Worm (Caenorhabditis elegans) whole organism, late embryonic: ENCODE data around the gene H12I19.115.

Source experiments
- K09A11.1 ChIP-seq: sonication (generic microtip); optimal IDR thresholded peaks from 2 replicates; lab custom pipeline; 2017; ENCODE audit warnings: antibody characterized with exemption, mild to moderate bottlenecking, missing genetic modification characterization, missing compliant biosample characterization; ENCODE audit not compliant: insufficient read depth
- ahr-1 ChIP-seq: sonication (generic microtip); optimal IDR thresholded peaks from 2 replicates; lab custom pipeline; 2016; ENCODE audit warnings: missing genetic modification characterization, missing compliant biosample characterization
- ama-1 ChIP-seq: fragments of 150-350 bp; optimal IDR thresholded peaks from 2 replicates; lab custom pipeline; 2014
- ceh-19 ChIP-seq: fragments of 200-800 bp; sonication (Bioruptor generic); optimal IDR thresholded peaks from 2 replicates; lab custom pipeline; 2018; ENCODE audit warnings: mild to moderate bottlenecking, missing genetic modification characterization, missing compliant biosample characterization
- ceh-22 ChIP-seq: sonication (generic microtip); optimal IDR thresholded peaks from 2 replicates; lab custom pipeline; 2017; ENCODE audit warnings: missing biosample characterization, missing genetic modification characterization
- ceh-31 ChIP-seq: sonication (generic microtip); optimal IDR thresholded peaks from 2 replicates; lab custom pipeline; 2016; ENCODE audit warnings: missing genetic modification characterization, missing compliant biosample characterization
- ceh-45 ChIP-seq: fragments of 200-800 bp; sonication (Bioruptor generic); IDR thresholded peaks from 2 replicates; pipeline ENCODE4 v1.3.6; 2022; ENCODE audit warnings: missing genetic modification reagents, missing genetic modification characterization, missing compliant biosample characterization
- ceh-6 ChIP-seq: fragments of 200-800 bp; sonication (Bioruptor generic); optimal IDR thresholded peaks from 2 replicates; lab custom pipeline; 2018; ENCODE audit warnings: mild to moderate bottlenecking, missing genetic modification characterization, missing compliant biosample characterization
- dmd-4 ChIP-seq: sonication (generic microtip); optimal IDR thresholded peaks from 2 replicates; lab custom pipeline; 2016; ENCODE audit warnings: borderline replicate concordance, missing genetic modification characterization, missing compliant biosample characterization
- ets-4 ChIP-seq: sonication (generic microtip); optimal IDR thresholded peaks from 2 replicates; lab custom pipeline; 2016; ENCODE audit warnings: missing genetic modification characterization, missing compliant biosample characterization
- eyg-1 ChIP-seq: sonication (generic microtip); optimal IDR thresholded peaks from 2 replicates; lab custom pipeline; 2016; ENCODE audit warnings: missing genotype, missing genetic modification characterization, missing compliant biosample characterization
- fkh-6 ChIP-seq: sonication (generic microtip); optimal IDR thresholded peaks from 2 replicates; lab custom pipeline; 2016; ENCODE audit warnings: missing genetic modification characterization, missing compliant biosample characterization
- hlh-30 ChIP-seq: sonication (generic microtip); optimal IDR thresholded peaks from 2 replicates; lab custom pipeline; 2017; ENCODE audit warnings: antibody characterized with exemption, missing genetic modification characterization, missing compliant biosample characterization; ENCODE audit not compliant: insufficient read depth
- hlh-8 ChIP-seq: sonication (generic microtip); optimal IDR thresholded peaks from 2 replicates; lab custom pipeline; 2016; ENCODE audit warnings: missing genotype, missing genetic modification characterization, missing compliant biosample characterization
- lim-6 ChIP-seq: sonication (generic microtip); optimal IDR thresholded peaks from 2 replicates; lab custom pipeline; 2016; ENCODE audit warnings: missing genetic modification characterization, missing compliant biosample characterization
- madf-2 ChIP-seq: sonication (generic microtip); optimal IDR thresholded peaks from 2 replicates; lab custom pipeline; 2017; ENCODE audit warnings: missing genetic modification characterization, missing compliant biosample characterization
- nfya-1 ChIP-seq: sonication (generic microtip); optimal IDR thresholded peaks from 2 replicates; lab custom pipeline; 2017; ENCODE audit warnings: missing genetic modification characterization, mild to moderate bottlenecking, missing compliant biosample characterization, antibody characterized with exemption, moderate library complexity
- nhr-232 ChIP-seq: sonication (generic microtip); optimal IDR thresholded peaks from 2 replicates; lab custom pipeline; 2016; ENCODE audit warnings: missing genetic modification characterization, missing compliant biosample characterization
- npax-4 ChIP-seq: sonication (generic microtip); optimal IDR thresholded peaks from 2 replicates; lab custom pipeline; 2016; ENCODE audit warnings: missing genetic modification characterization, missing compliant biosample characterization
- pag-3 ChIP-seq: sonication (generic microtip); optimal IDR thresholded peaks from 2 replicates; lab custom pipeline; 2016; ENCODE audit warnings: missing compliant biosample characterization, missing genetic modification characterization, borderline replicate concordance
- pat-9 ChIP-seq: fragments of 200-800 bp; sonication (Bioruptor generic); optimal IDR thresholded peaks from 2 replicates; lab custom pipeline; 2018; ENCODE audit warnings: mild to moderate bottlenecking, missing genetic modification characterization, moderate library complexity, missing compliant biosample characterization
- pax-1 ChIP-seq: fragments of 150-350 bp; optimal IDR thresholded peaks from 2 replicates; lab custom pipeline; 2014; ENCODE audit warnings: missing biosample characterization, missing genetic modification characterization
- pha-2 ChIP-seq: sonication (generic microtip); optimal IDR thresholded peaks from 2 replicates; lab custom pipeline; 2017; ENCODE audit warnings: mild to moderate bottlenecking, missing genetic modification characterization, missing compliant biosample characterization
- pha-4 ChIP-seq: fragments of 150-350 bp; optimal IDR thresholded peaks from 2 replicates; lab custom pipeline; 2018; ENCODE audit warnings: missing biosample characterization, missing genetic modification reagents, missing genetic modification characterization
- pqm-1 ChIP-seq: sonication (generic microtip); optimal IDR thresholded peaks from 2 replicates; lab custom pipeline; 2016; ENCODE audit warnings: missing genetic modification characterization, missing compliant biosample characterization
- pros-1 ChIP-seq: fragments of 150-350 bp; optimal IDR thresholded peaks from 2 replicates; lab custom pipeline; 2014; ENCODE audit warnings: missing biosample characterization, missing genetic modification reagents, missing genetic modification characterization
- rnt-1 ChIP-seq: sonication (generic microtip); optimal IDR thresholded peaks from 2 replicates; lab custom pipeline; 2016; ENCODE audit warnings: missing genetic modification characterization, missing compliant biosample characterization
- sdc-2 ChIP-seq: sonication (generic microtip); optimal IDR thresholded peaks from 2 replicates; lab custom pipeline; 2016; ENCODE audit warnings: missing genotype, missing genetic modification characterization, missing compliant biosample characterization
- sox-4 ChIP-seq: sonication (generic microtip); optimal IDR thresholded peaks from 2 replicates; lab custom pipeline; 2017; ENCODE audit warnings: mild to moderate bottlenecking, missing genetic modification characterization, inconsistent platforms, missing compliant biosample characterization
- tbx-2 ChIP-seq: sonication (generic microtip); optimal IDR thresholded peaks from 2 replicates; lab custom pipeline; 2016; ENCODE audit warnings: missing genetic modification characterization, missing compliant biosample characterization
- unc-3 ChIP-seq, 2 experiments: fragments of 200-800 bp in 1 of 2; sonication (Bioruptor generic) in 1 of 2; sonication (generic microtip) in 1 of 2; conservative IDR thresholded peaks in 1 of 2; optimal IDR thresholded peaks in 1 of 2; 2 replicates each; pipeline versions ENCODE4 v1.3.6 to Lab custom; 2016 to 2022; ENCODE audit warnings: missing compliant biosample characterization in 2 of 2, missing genetic modification characterization in 2 of 2, missing genetic modification reagents in 1 of 2
- unc-42 ChIP-seq: sonication (generic microtip); optimal IDR thresholded peaks from 2 replicates; lab custom pipeline; 2016; ENCODE audit warnings: missing genotype, missing genetic modification characterization, missing compliant biosample characterization
- unc-55 ChIP-seq: sonication (generic microtip); optimal IDR thresholded peaks from 2 replicates; lab custom pipeline; 2017; ENCODE audit warnings: missing biosample characterization, missing genetic modification reagents, missing genetic modification characterization
- unc-86 ChIP-seq: sonication (generic microtip); optimal IDR thresholded peaks from 2 replicates; lab custom pipeline; 2016; ENCODE audit warnings: missing genetic modification characterization, missing compliant biosample characterization
- ztf-16 ChIP-seq: sonication (generic microtip); optimal IDR thresholded peaks from 2 replicates; lab custom pipeline; 2017; ENCODE audit warnings: missing genetic modification characterization, missing compliant biosample characterization

The H12I19.115 gene

ce11 chrIV:14177058-14177457, 49.4 kb upstream of the H12I19.115 start, which contains the start of gene R05A10.2:
Gene R05A10.2, plus strand, starts transcription at chrIV:14177271.
- TF ChIP-seq nhr-232 (tag; lab: Kevin White, UChicago) (no peak), rnt-1 (no peak), sdc-2 (tag; lab: Kevin White, UChicago) (no peak), ceh-31 (tag; lab: Kevin White, UChicago) (no peak), ceh-22 (tag; lab: Kevin White, UChicago) (no peak), unc-42 (tag; lab: Kevin White, UChicago) (no peak), unc-86 (tag; lab: Kevin White, UChicago) (no peak), ceh-19 (no peak), unc-3 (GFP tag; conservative IDR thresholded peaks at IDR 0.05; lab: Robert Waterston, UW) (no peak), unc-3 (tag; optimal IDR thresholded peaks at IDR 0.05; lab: Kevin White, UChicago) (no peak), pros-1 (no peak), hlh-8 (tag; lab: Kevin White, UChicago) (no peak), nfya-1 (no peak), ama-1 (lab: Kevin White, UChicago) (no peak), tbx-2 (tag; lab: Kevin White, UChicago) (no peak)

ce11 chrIV:14176373-14176772, 48.7 kb upstream of the H12I19.115 start, which contains the start of gene R05A10.3:
Gene R05A10.3, minus strand, starts transcription at chrIV:14176473.
- TF ChIP-seq ahr-1 (tag; lab: Kevin White, UChicago) (no peak), unc-55 (GFP tag; lab: Kevin White, UChicago) (no peak), ztf-16 (no peak), ceh-19 (no peak), sox-4 (tag; lab: Kevin White, UChicago) (no peak), nfya-1 (no peak), hlh-8 (tag; lab: Kevin White, UChicago) (no peak), npax-4 (tag; lab: Kevin White, UChicago) (no peak), pha-4 (tag; lab: Kevin White, UChicago) (no peak), K09A11.1 (no peak), pag-3 (tag; lab: Kevin White, UChicago) (no peak)

DNA sequence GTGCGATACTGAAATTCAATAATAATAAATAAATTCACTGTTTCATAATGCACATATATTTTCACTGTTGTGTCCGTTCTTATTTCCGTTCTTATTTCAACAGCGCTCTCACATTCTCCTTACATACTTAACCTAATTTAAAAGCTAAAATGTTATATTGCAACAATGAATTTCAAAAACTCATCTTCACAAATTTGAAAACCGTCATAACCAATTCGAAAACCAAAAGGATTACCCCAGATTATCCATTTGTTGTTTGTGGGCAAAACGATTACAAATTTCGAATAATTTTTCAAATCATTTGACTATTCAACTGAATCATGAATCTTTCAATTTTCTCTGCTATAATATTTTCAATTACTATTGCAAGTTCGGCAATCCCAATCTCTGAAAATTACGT, 44.5 kb upstream of the H12I19.115 start, which contains the start of gene R05A10.4:
R05A10.4 (plus strand) TSS at position 301 of the 400 bp plus-strand sequence.
- TF ChIP-seq pha-2 (tag; lab: Kevin White, UChicago): no peak
- TF ChIP-seq eyg-1 (tag; lab: Kevin White, UChicago): no peak
- TF ChIP-seq ama-1 (lab: Kevin White, UChicago): no peak
- no peak for TF ChIP-seq ceh-31 (tag; lab: Kevin White, UChicago)
- no peak for TF ChIP-seq ets-4 (tag; lab: Kevin White, UChicago)
- no peak for TF ChIP-seq fkh-6 (tag; lab: Kevin White, UChicago)
- TF ChIP-seq K09A11.1: no peak
- TF ChIP-seq, all 69 proteins: peak for 0

DNA sequence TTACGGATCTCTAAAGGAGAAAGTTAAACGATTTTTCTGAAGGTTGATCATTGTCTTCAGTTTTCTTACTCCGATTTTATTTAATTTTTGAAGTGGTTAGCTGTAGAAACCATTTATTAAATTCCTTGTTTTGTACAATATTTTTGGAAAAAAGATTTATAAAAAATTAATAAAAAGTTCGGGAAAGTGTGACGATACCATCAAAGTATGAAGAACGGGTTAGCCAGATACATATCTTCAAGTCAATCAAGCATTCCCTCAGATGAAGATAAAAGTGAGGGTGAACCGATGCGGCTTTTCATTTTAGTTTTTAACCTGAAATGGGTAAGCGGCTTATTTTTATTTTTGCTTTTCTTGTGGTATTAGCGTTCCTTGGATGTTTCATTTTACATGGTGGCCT, 37.8 kb upstream of the H12I19.115 start, which contains the start of gene R05A10.6:
R05A10.6 (plus strand) TSS at position 301 of the 400 bp plus-strand sequence.
- TF ChIP-seq ceh-22 (tag; lab: Kevin White, UChicago) (no peak), pros-1 (no peak), ceh-45 (no peak), unc-55 (GFP tag; lab: Kevin White, UChicago) (no peak), pax-1 (no peak), lim-6 (tag; lab: Kevin White, UChicago) (no peak), pag-3 (tag; lab: Kevin White, UChicago) (no peak), pqm-1 (tag; lab: Kevin White, UChicago) (no peak), madf-2 (tag; lab: Kevin White, UChicago) (no peak), ceh-6 (GFP tag; lab: Kevin White, UChicago) (no peak), hlh-30 (tag; lab: Kevin White, UChicago) (no peak), pat-9 (tag; lab: Kevin White, UChicago) (no peak), dmd-4 (tag; lab: Kevin White, UChicago) (no peak), rnt-1 (no peak)
